Worm (Caenorhabditis elegans) whole organism, young adult: Measurements from ENCODE around the gene C25H3.11.
A peak's percentile ranks its signal among the peaks of the same experiment; 100 is the strongest.

Experiments
- B0035.1 ChIP-seq: sonication (generic microtip); optimal IDR thresholded peaks from 2 replicates; lab custom pipeline; 2016; ENCODE audit warnings: missing genetic modification characterization, mild to moderate bottlenecking, missing compliant biosample characterization, missing genotype, missing genetic modification reagents
- C17E4.6 ChIP-seq: fragments of 200-800 bp; sonication (Bioruptor generic); IDR thresholded peaks from 2 replicates; pipeline ENCODE4 v1.3.6; 2022; ENCODE audit warnings: missing genetic modification reagents, missing genetic modification characterization, missing compliant biosample characterization
- D2030.7 ChIP-seq: fragments of 200-800 bp; sonication (Bioruptor generic); IDR thresholded peaks from 2 replicates; pipeline ENCODE4 v1.3.6; 2022; ENCODE audit warnings: missing genetic modification reagents, missing genetic modification characterization, missing compliant biosample characterization
- F33H1.4 ChIP-seq: fragments of 200-800 bp; sonication (Bioruptor generic); IDR thresholded peaks from 2 replicates; pipeline ENCODE4 v1.3.6; 2022; ENCODE audit warnings: missing genetic modification reagents, missing genetic modification characterization, missing compliant biosample characterization
- F49E8.2 ChIP-seq: sonication (generic microtip); optimal IDR thresholded peaks from 3 replicates; lab custom pipeline; 2017; ENCODE audit warnings: missing genetic modification characterization, mild to moderate bottlenecking, missing compliant biosample characterization, antibody characterized with exemption, moderate library complexity; ENCODE audit not compliant: insufficient read depth
- K12H6.12 ChIP-seq: fragments of 200-800 bp; sonication (Bioruptor generic); optimal IDR thresholded peaks from 2 replicates; lab custom pipeline; 2018; ENCODE audit warnings: mild to moderate bottlenecking, missing genetic modification characterization, missing compliant biosample characterization
- T07F8.4 ChIP-seq: sonication (generic microtip); optimal IDR thresholded peaks from 2 replicates; lab custom pipeline; 2016; ENCODE audit warnings: mild to moderate bottlenecking, missing genetic modification characterization, moderate library complexity, missing compliant biosample characterization
- Y53F4B.3 ChIP-seq: fragments of 200-800 bp; sonication (Bioruptor generic); IDR thresholded peaks from 2 replicates; pipeline ENCODE4 v1.3.6; 2022; ENCODE audit warnings: missing genetic modification reagents, missing genetic modification characterization, missing compliant biosample characterization
- Y79H2A.3 ChIP-seq: fragments of 200-800 bp; sonication (Bioruptor generic); conservative IDR thresholded peaks from 2 replicates; pipeline ENCODE4 v1.3.6; 2022; ENCODE audit warnings: missing genetic modification reagents, missing genetic modification characterization, missing compliant biosample characterization
- Y95B8A.8 ChIP-seq: fragments of 200-800 bp; sonication (Bioruptor generic); IDR thresholded peaks from 2 replicates; pipeline ENCODE4 v1.3.6; 2022; ENCODE audit warnings: missing genetic modification reagents, missing genetic modification characterization, missing compliant biosample characterization
- ZK185.1 ChIP-seq: sonication (generic microtip); optimal IDR thresholded peaks from 2 replicates; lab custom pipeline; 2016; ENCODE audit warnings: mild to moderate bottlenecking, missing genetic modification characterization, missing compliant biosample characterization; ENCODE audit not compliant: poor library complexity, severe bottlenecking
- attf-5 ChIP-seq: fragments of 200-800 bp; sonication (Bioruptor generic); optimal IDR thresholded peaks from 2 replicates; lab custom pipeline; 2018; ENCODE audit warnings: mild to moderate bottlenecking, missing genetic modification characterization, missing compliant biosample characterization
- attf-6 ChIP-seq: fragments of 200-800 bp; sonication (Bioruptor generic); IDR thresholded peaks from 2 replicates; pipeline ENCODE4 v1.3.6; 2022; ENCODE audit warnings: missing genetic modification reagents, missing genetic modification characterization, missing compliant biosample characterization
- cebp-2 ChIP-seq: fragments of 200-800 bp; sonication (Bioruptor generic); IDR thresholded peaks from 2 replicates; pipeline ENCODE4 v1.3.6; 2022; ENCODE audit warnings: missing genetic modification characterization, missing compliant biosample characterization
- ceh-100 ChIP-seq: fragments of 200-800 bp; sonication (Bioruptor generic); IDR thresholded peaks from 2 replicates; pipeline ENCODE4 v1.3.6; 2022; ENCODE audit warnings: missing genetic modification reagents, missing genetic modification characterization, missing compliant biosample characterization
- ceh-58 ChIP-seq: fragments of 200-800 bp; sonication (Bioruptor generic); IDR thresholded peaks from 2 replicates; pipeline ENCODE4 v1.3.6; 2022; ENCODE audit warnings: missing genetic modification characterization, missing compliant biosample characterization
- ceh-79 ChIP-seq: sonication (generic microtip); optimal IDR thresholded peaks from 2 replicates; lab custom pipeline; 2017; ENCODE audit warnings: mild to moderate bottlenecking, missing genetic modification characterization, missing compliant biosample characterization
- egl-18 ChIP-seq: fragments of 200-800 bp; sonication (Bioruptor generic); IDR thresholded peaks from 2 replicates; pipeline ENCODE4 v1.3.6; 2022; ENCODE audit warnings: missing genetic modification reagents, missing genetic modification characterization, missing compliant biosample characterization
- egl-44 ChIP-seq: fragments of 200-800 bp; sonication (Bioruptor generic); IDR thresholded peaks from 2 replicates; pipeline ENCODE4 v1.3.6; 2022; ENCODE audit warnings: missing genetic modification reagents, missing genetic modification characterization, missing compliant biosample characterization
- egrh-3 ChIP-seq: fragments of 200-800 bp; sonication (Bioruptor generic); IDR thresholded peaks from 2 replicates; pipeline ENCODE4 v1.3.6; 2022; ENCODE audit warnings: missing genetic modification reagents, missing genetic modification characterization, missing compliant biosample characterization
- ets-4 ChIP-seq: fragments of 200-800 bp; sonication (Bioruptor generic); optimal IDR thresholded peaks from 2 replicates; lab custom pipeline; 2018; ENCODE audit warnings: mild to moderate bottlenecking, missing genetic modification characterization, missing compliant biosample characterization
- fkh-3 ChIP-seq: sonication (generic microtip); optimal IDR thresholded peaks from 2 replicates; lab custom pipeline; 2016; ENCODE audit warnings: mild to moderate bottlenecking, missing genetic modification characterization, missing compliant biosample characterization
- gei-17 ChIP-seq: fragments of 200-800 bp; sonication (Bioruptor generic); optimal IDR thresholded peaks from 2 replicates; lab custom pipeline; 2018; ENCODE audit warnings: mild to moderate bottlenecking, missing genetic modification characterization, missing compliant biosample characterization
- him-1 ChIP-seq: sonication (generic microtip); optimal IDR thresholded peaks from 2 replicates; lab custom pipeline; 2016; ENCODE audit warnings: missing genotype, missing genetic modification reagents, missing genetic modification characterization, missing compliant biosample characterization
- hlh-12 ChIP-seq: sonication (generic microtip); optimal IDR thresholded peaks from 2 replicates; lab custom pipeline; 2016; ENCODE audit warnings: missing genetic modification characterization, missing compliant biosample characterization
- hsf-1 ChIP-seq: fragments of 200-800 bp; sonication (Bioruptor generic); IDR thresholded peaks from 2 replicates; pipeline ENCODE4 v1.3.6; 2022; ENCODE audit warnings: missing genetic modification reagents, missing genetic modification characterization, missing compliant biosample characterization
- let-607 ChIP-seq, 2 experiments: fragments of 200-800 bp in 1 of 2; sonication (Bioruptor generic) in 1 of 2; sonication (generic microtip) in 1 of 2; optimal IDR thresholded peaks; 2 replicates each; lab custom pipeline; 2016 to 2018; ENCODE audit warnings: mild to moderate bottlenecking in 2 of 2, missing compliant biosample characterization in 2 of 2, missing genetic modification characterization in 2 of 2, moderate library complexity in 2 of 2, missing genotype in 1 of 2
- lin-35 ChIP-seq, 3 experiments: fragments of 150-350 bp in 2 of 3; sonication (generic microtip) in 1 of 3; optimal IDR thresholded peaks; 2 replicates each; lab custom pipeline; 2014 to 2018; ENCODE audit warnings: missing biosample characterization in 3 of 3, missing genetic modification characterization in 3 of 3, missing genetic modification reagents in 3 of 3
- lin-40 ChIP-seq: sonication (generic microtip); optimal IDR thresholded peaks from 2 replicates; lab custom pipeline; 2016; ENCODE audit warnings: missing genetic modification characterization, mild to moderate bottlenecking, missing compliant biosample characterization, missing genotype, missing genetic modification reagents
- madf-10 ChIP-seq: sonication (generic microtip); optimal IDR thresholded peaks from 2 replicates; lab custom pipeline; 2016; ENCODE audit warnings: mild to moderate bottlenecking, missing genetic modification characterization, missing compliant biosample characterization
- madf-8 ChIP-seq: fragments of 200-800 bp; sonication (Bioruptor generic); conservative IDR thresholded peaks from 2 replicates; pipeline ENCODE4 v1.3.6; 2022; ENCODE audit warnings: missing genetic modification reagents, missing genetic modification characterization, missing compliant biosample characterization
- mcd-1 ChIP-seq: fragments of 200-800 bp; sonication (Bioruptor generic); IDR thresholded peaks from 2 replicates; pipeline ENCODE4 v1.3.6; 2022; ENCODE audit warnings: missing genetic modification reagents, missing genetic modification characterization, missing compliant biosample characterization
- mel-28 ChIP-seq: sonication (generic microtip); optimal IDR thresholded peaks from 2 replicates; lab custom pipeline; 2016; ENCODE audit warnings: borderline replicate concordance, mild to moderate bottlenecking, missing genetic modification characterization, missing compliant biosample characterization
- nfya-1 ChIP-seq: sonication (generic microtip); optimal IDR thresholded peaks from 2 replicates; lab custom pipeline; 2017; ENCODE audit warnings: antibody characterized with exemption, missing compliant biosample characterization, missing genetic modification characterization, borderline replicate concordance; ENCODE audit not compliant: insufficient read depth
- nfya-2 ChIP-seq: fragments of 200-800 bp; sonication (Bioruptor generic); IDR thresholded peaks from 2 replicates; pipeline ENCODE4 v1.3.6; 2022; ENCODE audit warnings: missing genetic modification reagents, missing genetic modification characterization, missing compliant biosample characterization
- pbrm-1 ChIP-seq: fragments of 200-800 bp; sonication (Bioruptor generic); IDR thresholded peaks from 2 replicates; pipeline ENCODE4 v1.3.6; 2022; ENCODE audit warnings: missing genetic modification reagents, missing genetic modification characterization, missing compliant biosample characterization
- repo-1 ChIP-seq: sonication (generic microtip); optimal IDR thresholded peaks from 2 replicates; lab custom pipeline; 2017; ENCODE audit warnings: mild to moderate bottlenecking, missing genetic modification characterization, missing compliant biosample characterization
- snpc-1.3 ChIP-seq: sonication (generic microtip); optimal IDR thresholded peaks from 2 replicates; lab custom pipeline; 2017; ENCODE audit warnings: missing genetic modification characterization, mild to moderate bottlenecking, missing compliant biosample characterization, antibody characterized with exemption, moderate library complexity, missing genotype, missing genetic modification reagents; ENCODE audit not compliant: insufficient read depth
- snpc-3.4 ChIP-seq: sonication (generic microtip); optimal IDR thresholded peaks from 2 replicates; lab custom pipeline; 2017; ENCODE audit warnings: missing genetic modification characterization, mild to moderate bottlenecking, missing compliant biosample characterization, antibody characterized with exemption, moderate library complexity, missing genotype, missing genetic modification reagents
- snpc-4 ChIP-seq, 5 experiments: fragments of 150-350 bp in 1 of 5; sonication (generic microtip) in 4 of 5; optimal IDR thresholded peaks; 2 replicates each; lab custom pipeline; 2014 to 2018; ENCODE audit warnings: missing genetic modification characterization in 5 of 5, missing biosample characterization in 3 of 5, antibody characterized with exemption in 2 of 5, mild to moderate bottlenecking in 2 of 5, missing compliant biosample characterization in 2 of 5, missing genotype in 2 of 5, moderate library complexity in 2 of 5, missing genetic modification reagents in 1 of 5
- tbx-9 ChIP-seq: sonication (generic microtip); optimal IDR thresholded peaks from 2 replicates; lab custom pipeline; 2016; ENCODE audit warnings: borderline replicate concordance, missing genetic modification characterization, inconsistent platforms, missing compliant biosample characterization
- tlf-1 ChIP-seq: fragments of 200-800 bp; sonication (Bioruptor generic); optimal IDR thresholded peaks from 2 replicates; lab custom pipeline; 2018; ENCODE audit warnings: mild to moderate bottlenecking, missing genetic modification characterization, missing compliant biosample characterization
- zim-3 ChIP-seq: sonication (generic microtip); optimal IDR thresholded peaks from 2 replicates; lab custom pipeline; 2017; ENCODE audit warnings: mild to moderate bottlenecking, missing genetic modification characterization, moderate library complexity, missing compliant biosample characterization
- ztf-18 ChIP-seq: sonication (generic microtip); optimal IDR thresholded peaks from 2 replicates; lab custom pipeline; 2016; ENCODE audit warnings: missing genotype, mild to moderate bottlenecking, missing genetic modification characterization, missing compliant biosample characterization
- ztf-25 ChIP-seq: fragments of 200-800 bp; sonication (Bioruptor generic); IDR thresholded peaks from 2 replicates; pipeline ENCODE4 v1.3.6; 2022; ENCODE audit warnings: missing genetic modification reagents, missing genetic modification characterization, missing compliant biosample characterization
- ztf-26 ChIP-seq: sonication (generic microtip); optimal IDR thresholded peaks from 2 replicates; lab custom pipeline; 2017; ENCODE audit warnings: missing genetic modification characterization, missing compliant biosample characterization
- ztf-28 ChIP-seq: fragments of 200-800 bp; sonication (Bioruptor generic); IDR thresholded peaks from 2 replicates; pipeline ENCODE4 v1.3.6; 2022; ENCODE audit warnings: missing genetic modification reagents, missing genetic modification characterization, missing compliant biosample characterization

C25H3.11 gene

ce11 chrII:5714807-5715206 is 26.0 kb upstream of the C25H3.11 start, which contains the start of the genes tiar-1 and lelo-4 (continued):
- TF ChIP-seq egl-18 (GFP tag; lab: Robert Waterston, UW) = no peak
- TF ChIP-seq snpc-3.4 (tag; lab: Kevin White, UChicago) = peak; percentile 72
- no peak for TF ChIP-seq ceh-58
- TF ChIP-seq madf-10 (tag; lab: Kevin White, UChicago) = no peak
- TF ChIP-seq madf-8 (GFP tag; lab: Robert Waterston, UW) = no peak
- no peak for TF ChIP-seq ztf-25 (GFP tag; lab: Robert Waterston, UW)
- TF ChIP-seq mel-28 (tag; lab: Kevin White, UChicago) = no peak
- TF ChIP-seq gei-17 (GFP tag; lab: Kevin White, UChicago) = no peak
- no peak for TF ChIP-seq Y95B8A.8 (GFP tag; lab: Robert Waterston, UW)
- peak; percentile 19; the same call in 1 of the 2 replicates for TF ChIP-seq D2030.7 (GFP tag; lab: Robert Waterston, UW)
- TF ChIP-seq nfya-2 (GFP tag; lab: Robert Waterston, UW) = no peak
- no peak; the same call in 1 of the 2 replicates for TF ChIP-seq F33H1.4 (GFP tag; lab: Robert Waterston, UW)
- TF ChIP-seq egl-44 (GFP tag; lab: Robert Waterston, UW) = no peak
- TF ChIP-seq ztf-26 (tag; lab: Kevin White, UChicago) = no peak
- TF ChIP-seq ZK185.1 (tag; lab: Kevin White, UChicago) = peak; percentile 29
- no peak for TF ChIP-seq B0035.1 (tag; lab: Kevin White, UChicago)
- no peak for TF ChIP-seq C17E4.6
- TF ChIP-seq ztf-28 (GFP tag; lab: Robert Waterston, UW) = no peak
- peak; percentile 16 for TF ChIP-seq lin-40 (tag; lab: Kevin White, UChicago)
- peak; percentile 44; the same call in 1 of the 2 replicates for TF ChIP-seq ceh-100 (GFP tag; lab: Robert Waterston, UW)
- TF ChIP-seq egrh-3 (GFP tag; lab: Robert Waterston, UW) = no peak
- TF ChIP-seq let-607 (tag; optimal IDR thresholded peaks at IDR 0.05; lab: Kevin White, UChicago) = peak in 1 of 2 experiments; percentile 10
- TF ChIP-seq tlf-1 (GFP tag; lab: Kevin White, UChicago) = no peak
- TF ChIP-seq K12H6.12 = peak; percentile 38
- no peak for TF ChIP-seq pbrm-1 (GFP tag; lab: Robert Waterston, UW)
- peak in 1 of 3 experiments; percentile 62 for TF ChIP-seq lin-35 (GFP tag; optimal IDR thresholded peaks at IDR 0.05; lab: Kevin White, UChicago)
- no peak for TF ChIP-seq ets-4 (GFP tag; lab: Kevin White, UChicago)
- TF ChIP-seq T07F8.4 (tag; lab: Kevin White, UChicago) = no peak
- TF ChIP-seq snpc-4 (GFP tag; optimal IDR thresholded peaks at IDR 0.05; lab: Kevin White, UChicago) = peak; percentile 4
- TF ChIP-seq snpc-4 (tag; optimal IDR thresholded peaks at IDR 0.05; lab: Kevin White, UChicago) = peak in 3 of 4 experiments; percentile 27 to 63 (median 62)
- TF ChIP-seq snpc-1.3 (tag; lab: Kevin White, UChicago) = peak; percentile 52
- no peak for TF ChIP-seq Y53F4B.3 (GFP tag; lab: Robert Waterston, UW)
- TF ChIP-seq tbx-9 = no peak
- no peak for TF ChIP-seq hlh-12 (tag; lab: Kevin White, UChicago)
- no peak for TF ChIP-seq ztf-18 (tag; lab: Kevin White, UChicago)
- no peak for TF ChIP-seq F49E8.2 (tag; lab: Kevin White, UChicago)
- no peak for TF ChIP-seq Y79H2A.3 (GFP tag; lab: Robert Waterston, UW)
- no peak for TF ChIP-seq attf-6 (GFP tag; lab: Robert Waterston, UW)
- TF ChIP-seq zim-3 (tag; lab: Kevin White, UChicago) = no peak
- TF ChIP-seq him-1 = no peak
- TF ChIP-seq ceh-79 (tag; lab: Kevin White, UChicago) = no peak
- TF ChIP-seq hsf-1 (GFP tag; lab: Robert Waterston, UW) = no peak
- TF ChIP-seq mcd-1 = 0 out of 2 replicates have a peak, but pooled peaks have one; percentile 45
- TF ChIP-seq cebp-2 (GFP tag; lab: Robert Waterston, UW) = no peak
- TF ChIP-seq nfya-1 (tag; lab: Kevin White, UChicago) = no peak
- TF ChIP-seq repo-1 (tag; lab: Kevin White, UChicago) = no peak
- no peak for TF ChIP-seq fkh-3 (tag; lab: Kevin White, UChicago)
- peak; percentile 64 for TF ChIP-seq attf-5 (GFP tag; lab: Kevin White, UChicago)
